Fruit fly (Drosophila melanogaster): ENCODE data around the gene CG7168.

DNA sequence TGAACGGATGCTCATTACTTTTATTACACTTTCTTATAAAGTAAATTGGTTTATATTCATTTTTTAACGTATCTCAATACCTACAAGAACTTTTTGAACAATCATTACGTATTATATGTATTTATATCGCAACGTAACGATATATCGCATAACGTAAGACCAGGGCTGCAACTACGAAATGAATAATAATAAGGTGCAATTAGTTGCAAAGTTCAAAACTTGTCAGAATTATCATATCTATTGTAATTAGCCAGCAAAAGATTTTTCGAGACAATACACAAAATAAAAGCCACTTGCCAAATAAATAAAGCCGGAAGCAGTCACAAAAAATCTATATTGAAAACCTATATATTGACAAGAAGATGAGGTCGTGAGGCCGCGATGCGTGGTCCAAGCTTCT, 10.6 kb downstream of the CG7168 start:
- TF ChIP-seq rn (GFP tag; IDR thresholded peaks at IDR 0.05) (no peak), CG15710 (tag; optimal IDR thresholded peaks at IDR 0.05) (peak; percentile 7), CG32121 (GFP tag; IDR thresholded peaks at IDR 0.05) (0 out of 2 replicates have a peak, but pooled peaks have one; percentile 13), Pif1B (GFP tag; optimal IDR thresholded peaks at IDR 0.05) (peak; percentile 2), CG10348 (GFP tag; IDR thresholded peaks at IDR 0.05) (no peak), CG14655 (GFP tag; optimal IDR thresholded peaks at IDR 0.05) (no peak), CG8159 (tag; optimal IDR thresholded peaks at IDR 0.05) (peak; percentile 18), Snoo (tag; optimal IDR thresholded peaks at IDR 0.05) (no peak), CG34367 (tag; optimal IDR thresholded peaks at IDR 0.05) (no peak), gl (tag; optimal IDR thresholded peaks at IDR 0.05) (no peak), CG4496 (GFP tag; IDR thresholded peaks at IDR 0.05) (peak; percentile 45; the same call in 1 of the 3 replicates), fd96Ca (GFP tag; IDR thresholded peaks at IDR 0.05) (no peak), CG8301 (tag; optimal IDR thresholded peaks at IDR 0.05) (no peak)
